Worm (Caenorhabditis elegans) whole organism, early embryonic: Measurements from ENCODE around the gene nspa-8.

Experiments
- B0310.2 ChIP-seq: sonication (generic microtip); optimal IDR thresholded peaks from 2 replicates; lab custom pipeline; 2016; ENCODE audit warnings: mild to moderate bottlenecking, missing genetic modification characterization, missing compliant biosample characterization
- F13C5.2 ChIP-seq: sonication (generic microtip); optimal IDR thresholded peaks from 2 replicates; lab custom pipeline; 2017; ENCODE audit warnings: mild to moderate bottlenecking, missing genetic modification characterization, inconsistent platforms, missing compliant biosample characterization
- aly-1 ChIP-seq: sonication (generic microtip); optimal IDR thresholded peaks from 2 replicates; lab custom pipeline; 2016; ENCODE audit warnings: missing genetic modification characterization, missing compliant biosample characterization
- ama-1 ChIP-seq: fragments of 150-350 bp; optimal IDR thresholded peaks from 2 replicates; lab custom pipeline; 2014
- ceh-36 ChIP-seq: sonication (generic microtip); optimal IDR thresholded peaks from 2 replicates; lab custom pipeline; 2016; ENCODE audit warnings: missing genetic modification characterization, inconsistent platforms, missing compliant biosample characterization
- flt-1 ChIP-seq: fragments of 200-800 bp; sonication (Bioruptor generic); IDR thresholded peaks from 2 replicates; pipeline ENCODE4 v1.3.6; 2022; ENCODE audit warnings: missing genetic modification characterization, missing compliant biosample characterization
- hmbx-1 ChIP-seq: sonication (generic microtip); optimal IDR thresholded peaks from 2 replicates; lab custom pipeline; 2016; ENCODE audit warnings: mild to moderate bottlenecking, missing genetic modification characterization, missing compliant biosample characterization
- hmg-4 ChIP-seq: fragments of 200-800 bp; sonication (Bioruptor generic); optimal IDR thresholded peaks from 2 replicates; lab custom pipeline; 2018; ENCODE audit warnings: mild to moderate bottlenecking, missing genetic modification characterization, missing compliant biosample characterization
- hnd-1 ChIP-seq: sonication (generic microtip); optimal IDR thresholded peaks from 2 replicates; lab custom pipeline; 2016; ENCODE audit warnings: missing genetic modification characterization, missing compliant biosample characterization
- pes-1 ChIP-seq: fragments of 200-800 bp; sonication (Bioruptor generic); IDR thresholded peaks from 2 replicates; pipeline ENCODE4 v1.3.6; 2022; ENCODE audit warnings: missing genetic modification reagents, missing genetic modification characterization, missing compliant biosample characterization
- scrt-1 ChIP-seq: fragments of 200-800 bp; sonication (Bioruptor generic); IDR thresholded peaks from 2 replicates; pipeline ENCODE4 v1.3.6; 2022; ENCODE audit warnings: missing genetic modification characterization, missing compliant biosample characterization
- sea-1 ChIP-seq: fragments of 200-800 bp; sonication (Bioruptor generic); conservative IDR thresholded peaks from 2 replicates; pipeline ENCODE4 v1.3.6; 2022; ENCODE audit warnings: missing genetic modification characterization, missing compliant biosample characterization
- tbx-11 ChIP-seq: fragments of 200-800 bp; sonication (Bioruptor generic); IDR thresholded peaks from 2 replicates; pipeline ENCODE4 v1.3.6; 2022; ENCODE audit warnings: missing genetic modification characterization, missing compliant biosample characterization
- tbx-37 ChIP-seq: fragments of 200-800 bp; sonication (Bioruptor generic); conservative IDR thresholded peaks from 2 replicates; pipeline ENCODE4 v1.3.6; 2022; ENCODE audit warnings: missing genetic modification reagents, missing genetic modification characterization, missing compliant biosample characterization

DNA sequence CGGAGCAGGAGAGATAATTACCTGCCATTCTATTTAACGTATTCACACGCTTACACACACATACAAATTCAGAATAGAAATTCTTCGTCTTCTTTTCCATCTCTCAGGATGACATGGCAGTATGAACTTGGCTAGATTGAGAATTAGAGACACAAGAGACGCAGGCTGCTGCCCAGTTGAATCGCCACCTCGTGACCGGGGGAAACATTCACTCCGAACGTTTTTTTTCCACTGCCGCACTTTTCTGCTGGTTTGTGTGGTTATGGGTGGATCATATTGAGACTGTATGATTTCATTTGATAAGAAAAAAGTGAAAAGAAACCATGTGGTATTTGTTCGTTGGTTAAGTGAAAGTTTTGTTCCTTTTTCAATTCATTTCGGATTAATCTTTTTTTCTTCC lies 22.8 kb upstream of the nspa-8 start:
- no peak for TF ChIP-seq pes-1
- no peak for TF ChIP-seq ama-1 (lab: Kevin White, UChicago)
- TF ChIP-seq B0310.2 (tag; lab: Kevin White, UChicago) = no peak
- TF ChIP-seq tbx-11 (GFP tag; lab: Robert Waterston, UW) = no peak
- no peak for TF ChIP-seq F13C5.2 (tag; lab: Kevin White, UChicago)
- no peak for TF ChIP-seq hnd-1 (tag; lab: Kevin White, UChicago)
- TF ChIP-seq hmbx-1 (tag; lab: Kevin White, UChicago) = no peak
- TF ChIP-seq tbx-37 (GFP tag; lab: Robert Waterston, UW) = no peak
- TF ChIP-seq hmg-4 = no peak
- no peak for TF ChIP-seq ceh-36
- TF ChIP-seq aly-1 (tag; lab: Kevin White, UChicago) = no peak
- TF ChIP-seq sea-1 = no peak
- TF ChIP-seq scrt-1 (GFP tag; lab: Robert Waterston, UW) = no peak
- no peak for TF ChIP-seq flt-1 (GFP tag; lab: Robert Waterston, UW)
